Fruit fly (Drosophila melanogaster): ENCODE data around the gene TyrR.

dm6 chr3R:17714370-17714769 lies 48.6 kb downstream of the TyrR start:
- TF ChIP-seq otp (GFP tag; IDR thresholded peaks at IDR 0.05), result no peak
- no peak for TF ChIP-seq Gug (GFP tag; IDR thresholded peaks at IDR 0.05)
- TF ChIP-seq CG6791 (GFP tag; IDR thresholded peaks at IDR 0.05; ENCODE audit: partially characterized antibody), result peak; percentile 45; the same call in 1 of the 3 replicates

Data from whole organism, embryonic.